Fruit fly (Drosophila melanogaster): Measurements from ENCODE around the gene Nepl16.
A peak's percentile ranks its signal among the peaks of the same experiment; 100 is the strongest.

Gene Nepl16

DNA sequence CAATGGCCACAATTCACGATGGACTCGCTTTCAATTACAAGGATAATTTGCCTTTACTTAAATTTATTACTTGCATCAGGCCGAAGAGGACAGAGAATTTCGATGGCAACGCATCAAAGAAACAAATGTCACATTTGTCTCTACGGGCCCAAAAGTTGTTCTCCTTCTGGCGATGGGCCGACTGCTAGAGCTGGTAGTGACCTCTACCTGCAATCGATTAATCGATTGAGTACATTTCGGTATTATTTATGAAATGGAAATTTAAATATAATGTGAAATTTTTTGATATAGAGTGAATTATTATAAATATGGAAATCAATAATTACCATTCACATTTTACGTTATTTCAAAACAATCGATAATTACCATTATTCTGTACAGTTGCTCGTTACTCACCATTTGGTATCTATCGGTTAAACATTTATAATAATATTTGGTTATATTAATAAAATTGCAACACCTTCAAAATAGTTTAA is 10.5 kb upstream of the Nepl16 start, which contains the start of the genes CG31510 and TTLL5 (continued):
- TF ChIP-seq PHDP (tag; optimal IDR thresholded peaks at IDR 0.05) (no peak), CG15011 (GFP tag; optimal IDR thresholded peaks at IDR 0.05) (no peak), Hmr (GFP tag; optimal IDR thresholded peaks at IDR 0.05) (no peak), Six4 (GFP tag; optimal IDR thresholded peaks at IDR 0.05) (no peak), CG10209 (GFP tag; optimal IDR thresholded peaks at IDR 0.05) (no peak), amos (GFP tag; IDR thresholded peaks at IDR 0.05; ENCODE audit: partially characterized antibody) (peak; percentile 71), CG6683 (GFP tag; optimal IDR thresholded peaks at IDR 0.05) (no peak), tll (GFP tag; optimal IDR thresholded peaks at IDR 0.05) (no peak), Hey (tag; optimal IDR thresholded peaks at IDR 0.05) (no peak), mirr (GFP tag; optimal IDR thresholded peaks at IDR 0.05) (no peak), CG3847 (GFP tag; IDR thresholded peaks at IDR 0.05) (peak; percentile 17; the same call in 1 of the 2 replicates), Fer2 (tag; optimal IDR thresholded peaks at IDR 0.05) (no peak), Pdp1 (GFP tag; optimal IDR thresholded peaks at IDR 0.05) (no peak), odd (GFP tag; optimal IDR thresholded peaks at IDR 0.05) (no peak), CG13287 (GFP tag; IDR thresholded peaks at IDR 0.05; ENCODE audit: partially characterized antibody) (peak; percentile 75; the same call in 1 of the 2 replicates), CG1792 (GFP tag; optimal IDR thresholded peaks at IDR 0.05) (no peak), Sry-δ (GFP tag; optimal IDR thresholded peaks at IDR 0.05) (peak; percentile 74), Oli (tag; optimal IDR thresholded peaks at IDR 0.05) (no peak), Dp (GFP tag; optimal IDR thresholded peaks at IDR 0.05) (no peak), trh (GFP tag; optimal IDR thresholded peaks at IDR 0.05) (no peak), Stat92E (GFP tag; optimal IDR thresholded peaks at IDR 0.05) (peak in 1 of 3 experiments; percentile 16), CG42726 (GFP tag; IDR thresholded peaks at IDR 0.05; ENCODE audit: partially characterized antibody) (peak; percentile 48; the same call in 1 of the 2 replicates), Mad (GFP tag; optimal IDR thresholded peaks at IDR 0.05) (no peak), CG3281 (GFP tag; optimal IDR thresholded peaks at IDR 0.05) (no peak), Hr3 (GFP tag; optimal IDR thresholded peaks at IDR 0.05) (no peak), CG12236 (GFP tag; optimal IDR thresholded peaks at IDR 0.05) (no peak), CG1647 (GFP tag; optimal IDR thresholded peaks at IDR 0.05) (no peak), CkIIα-i1 (GFP tag; IDR thresholded peaks at IDR 0.05) (no peak), CG10147 (GFP tag; optimal IDR thresholded peaks at IDR 0.05) (no peak), zfh2 (GFP tag; optimal IDR thresholded peaks at IDR 0.05) (peak; percentile 17), MBD-R2 (GFP tag; IDR thresholded peaks at IDR 0.05) (peak; percentile 71), gcm (GFP tag; optimal IDR thresholded peaks at IDR 0.05) (peak; percentile 13), CG4617 (GFP tag; optimal IDR thresholded peaks at IDR 0.05; ENCODE audit: borderline replicate concordance) (peak; percentile 49), bowl (GFP tag; IDR thresholded peaks at IDR 0.05) (no peak), CG3726 (GFP tag; IDR thresholded peaks at IDR 0.05) (no peak), Dip2 (GFP tag; IDR thresholded peaks at IDR 0.05) (no peak), CG10959 (GFP tag; IDR thresholded peaks at IDR 0.05) (no peak), CG7357 (GFP tag; IDR thresholded peaks at IDR 0.05) (no peak), Dip3 (GFP tag; optimal IDR thresholded peaks at IDR 0.05) (peak; percentile 12), gce (GFP tag; IDR thresholded peaks at IDR 0.05) (no peak), CG17568 (GFP tag; optimal IDR thresholded peaks at IDR 0.05) (no peak), CG33557 (GFP tag; optimal IDR thresholded peaks at IDR 0.05) (no peak), croc (GFP tag; conservative IDR thresholded peaks at IDR 0.05) (no peak), CG17829 (tag; optimal IDR thresholded peaks at IDR 0.05) (no peak)
